Fruit fly (Drosophila melanogaster) whole organism, embryonic: ENCODE data around the gene Cht5.

Experiments
- Bteb2 ChIP-seq: fragments of 200-800 bp; sonication (Bioruptor generic); optimal IDR thresholded peaks from 2 replicates; lab custom pipeline; 2016; ENCODE audit warnings: missing biosample characterization, missing genetic modification characterization
- CG11723 ChIP-seq: fragments of 200-800 bp; sonication (Bioruptor generic); optimal IDR thresholded peaks from 2 replicates; lab custom pipeline; 2017; ENCODE audit warnings: missing biosample characterization, mild to moderate bottlenecking, missing genetic modification characterization
- CG12071 ChIP-seq: fragments of 200-800 bp; sonication (Bioruptor generic); optimal IDR thresholded peaks from 3 replicates; lab custom pipeline; 2018; ENCODE audit warnings: missing biosample characterization, mild to moderate bottlenecking, missing genetic modification characterization
- CG12659 ChIP-seq: fragments of 200-800 bp; sonication (Bioruptor generic); optimal IDR thresholded peaks from 3 replicates; lab custom pipeline; 2017; ENCODE audit warnings: mild to moderate bottlenecking, missing biosample characterization, missing genetic modification reagents, missing genetic modification characterization
- CG17912 ChIP-seq: fragments of 200-800 bp; sonication (Bioruptor generic); optimal IDR thresholded peaks from 2 replicates; lab custom pipeline; 2018; ENCODE audit warnings: missing biosample characterization, mild to moderate bottlenecking, missing genetic modification characterization
- CG30431 ChIP-seq: fragments of 200-800 bp; sonication (Bioruptor generic); optimal IDR thresholded peaks from 2 replicates; lab custom pipeline; 2017; ENCODE audit warnings: missing biosample characterization, missing genetic modification characterization
- CG32772 ChIP-seq: fragments of 200-800 bp; sonication (Bioruptor generic); IDR thresholded peaks from 2 replicates; pipeline ENCODE4 v1.3.6; 2022; ENCODE audit warnings: missing biosample characterization, missing genetic modification characterization
- CG33213 ChIP-seq: fragments of 200-800 bp; sonication (Bioruptor generic); optimal IDR thresholded peaks from 3 replicates; lab custom pipeline; 2016; ENCODE audit warnings: missing biosample characterization, missing genetic modification characterization
- CG34224 ChIP-seq: fragments of 200-800 bp; sonication (Bioruptor generic); IDR thresholded peaks from 3 replicates; pipeline ENCODE4 v1.3.6; 2022; ENCODE audit warnings: missing biosample characterization, missing genetic modification characterization; ENCODE audit not compliant: partially characterized antibody
- CG34376 ChIP-seq: fragments of 200-800 bp; sonication (Bioruptor generic); optimal IDR thresholded peaks from 2 replicates; lab custom pipeline; 2018; ENCODE audit warnings: missing biosample characterization, mild to moderate bottlenecking, missing genetic modification characterization
- CG4404 ChIP-seq: fragments of 200-800 bp; sonication (Bioruptor generic); IDR thresholded peaks from 2 replicates; pipeline ENCODE4 v1.3.6; 2022; ENCODE audit warnings: missing biosample characterization, missing genetic modification characterization
- CG4617 ChIP-seq: fragments of 200-800 bp; sonication (Bioruptor generic); optimal IDR thresholded peaks from 3 replicates; lab custom pipeline; 2016; ENCODE audit warnings: missing biosample characterization, missing genetic modification characterization, borderline replicate concordance
- CG4730 ChIP-seq: fragments of 200-800 bp; sonication (Bioruptor generic); IDR thresholded peaks from 2 replicates; pipeline ENCODE4 v1.3.6; 2022; ENCODE audit warnings: missing biosample characterization, missing genetic modification characterization
- CG5953 ChIP-seq: fragments of 200-800 bp; sonication (Bioruptor generic); IDR thresholded peaks from 2 replicates; pipeline ENCODE4 v1.3.6; 2022; ENCODE audit warnings: missing biosample characterization, missing genetic modification characterization
- CG6175 ChIP-seq: fragments of 200-800 bp; sonication (Bioruptor generic); IDR thresholded peaks from 3 replicates; pipeline ENCODE4 v1.3.6; 2022; ENCODE audit warnings: missing biosample characterization, missing genetic modification characterization
- CG6791 ChIP-seq: fragments of 200-800 bp; sonication (Bioruptor generic); IDR thresholded peaks from 3 replicates; pipeline ENCODE4 v1.3.6; 2022; ENCODE audit warnings: missing biosample characterization, missing genetic modification characterization; ENCODE audit not compliant: partially characterized antibody
- CG7786 ChIP-seq: fragments of 200-800 bp; sonication (Bioruptor generic); optimal IDR thresholded peaks from 2 replicates; lab custom pipeline; 2016; ENCODE audit warnings: missing biosample characterization, missing genetic modification characterization
- CG7928 ChIP-seq: fragments of 200-800 bp; sonication (Bioruptor generic); optimal IDR thresholded peaks from 2 replicates; lab custom pipeline; 2017; ENCODE audit warnings: missing biosample characterization, mild to moderate bottlenecking, missing genetic modification characterization
- Dbx ChIP-seq: fragments of 200-800 bp; sonication (Bioruptor generic); IDR thresholded peaks from 3 replicates; pipeline ENCODE4 v1.3.6; 2022; ENCODE audit warnings: missing biosample characterization, missing genetic modification characterization
- Dip3 ChIP-seq: fragments of 200-800 bp; sonication (Bioruptor generic); optimal IDR thresholded peaks from 3 replicates; lab custom pipeline; 2016; ENCODE audit warnings: missing biosample characterization, missing genetic modification characterization
- Dll ChIP-seq: fragments of 200-800 bp; sonication (Bioruptor generic); IDR thresholded peaks from 4 replicates; pipeline ENCODE4 v1.3.6; 2022; ENCODE audit warnings: missing biosample characterization, missing genetic modification characterization; ENCODE audit not compliant: partially characterized antibody
- E2f2 ChIP-seq: fragments of 200-800 bp; sonication (Bioruptor generic); IDR thresholded peaks from 2 replicates; pipeline ENCODE4 v1.3.6; 2022; ENCODE audit warnings: missing biosample characterization, missing genetic modification characterization
- ERR ChIP-seq: fragments of 200-800 bp; sonication (Bioruptor generic); optimal IDR thresholded peaks from 2 replicates; lab custom pipeline; 2016; ENCODE audit warnings: missing biosample characterization, missing genetic modification characterization
- Eip74EF ChIP-seq, 2 experiments: fragments of 200-800 bp in 1 of 2; fragments of >200 bp in 1 of 2; sonication (Bioruptor generic) in 1 of 2; optimal IDR thresholded peaks; 2 replicates each; lab custom pipeline; 2017 to 2019; ENCODE audit warnings: missing biosample characterization in 2 of 2, missing genetic modification characterization in 2 of 2, mild to moderate bottlenecking in 1 of 2, moderate library complexity in 1 of 2
- Hey ChIP-seq: fragments of 200-800 bp; sonication (Bioruptor generic); optimal IDR thresholded peaks from 3 replicates; lab custom pipeline; 2018; ENCODE audit warnings: missing biosample characterization, mild to moderate bottlenecking, missing genetic modification characterization
- HmgD ChIP-seq: fragments of 200-800 bp; sonication (Bioruptor generic); optimal IDR thresholded peaks from 3 replicates; lab custom pipeline; 2016; ENCODE audit warnings: missing biosample characterization, missing genetic modification characterization
- Hr3 ChIP-seq: fragments of 200-800 bp; sonication (Bioruptor generic); optimal IDR thresholded peaks from 3 replicates; lab custom pipeline; 2016; ENCODE audit warnings: missing biosample characterization, missing genetic modification characterization
- Max ChIP-seq: fragments of 200-800 bp; sonication (Bioruptor generic); optimal IDR thresholded peaks from 2 replicates; lab custom pipeline; 2016; ENCODE audit warnings: missing biosample characterization, mild to moderate bottlenecking, missing genetic modification characterization
- Med ChIP-seq: fragments of 200-800 bp; sonication (Bioruptor generic); peaks from one replicate; lab custom pipeline; 2016; ENCODE audit warnings: missing biosample characterization, missing genetic modification characterization, mild to moderate bottlenecking, inconsistent platforms, moderate library complexity
- Meics ChIP-seq: fragments of 200-800 bp; sonication (Bioruptor generic); optimal IDR thresholded peaks from 2 replicates; lab custom pipeline; 2017; ENCODE audit warnings: missing biosample characterization, mild to moderate bottlenecking, missing genetic modification characterization
- Nf-YB ChIP-seq: fragments of 200-800 bp; sonication (Bioruptor generic); optimal IDR thresholded peaks from 3 replicates; lab custom pipeline; 2019; ENCODE audit warnings: missing biosample characterization, mild to moderate bottlenecking, missing genetic modification characterization, moderate library complexity
- Ssrp ChIP-seq: fragments of 200-800 bp; sonication (Bioruptor generic); optimal IDR thresholded peaks from 2 replicates; lab custom pipeline; 2018; ENCODE audit warnings: missing biosample characterization, mild to moderate bottlenecking, missing genetic modification characterization, moderate library complexity
- ase ChIP-seq: fragments of 200-800 bp; sonication (Bioruptor generic); IDR thresholded peaks from 3 replicates; pipeline ENCODE4 v1.3.6; 2022; ENCODE audit warnings: missing biosample characterization, missing genetic modification characterization
- ci ChIP-seq: fragments of 200-800 bp; sonication (Bioruptor generic); IDR thresholded peaks from 3 replicates; pipeline ENCODE4 v1.3.6; 2022; ENCODE audit warnings: missing biosample characterization, missing genetic modification characterization
- da ChIP-seq: fragments of 200-800 bp; sonication (Bioruptor generic); optimal IDR thresholded peaks from 2 replicates; lab custom pipeline; 2016; ENCODE audit warnings: missing biosample characterization, missing genetic modification characterization
- dan ChIP-seq: fragments of 200-800 bp; sonication (Bioruptor generic); IDR thresholded peaks from 2 replicates; pipeline ENCODE4 v1.3.6; 2022; ENCODE audit warnings: missing biosample characterization, missing genetic modification characterization
- eve ChIP-seq, 2 experiments: fragments of >200 bp; optimal IDR thresholded peaks; 2 replicates each; lab custom pipeline; 2017; ENCODE audit warnings: missing biosample characterization in 2 of 2, missing genetic modification characterization in 2 of 2
- fd3F ChIP-seq: fragments of 200-800 bp; sonication (Bioruptor generic); optimal IDR thresholded peaks from 2 replicates; lab custom pipeline; 2018; ENCODE audit warnings: missing biosample characterization, mild to moderate bottlenecking, missing genetic modification characterization, moderate library complexity
- fd64A ChIP-seq: fragments of 200-800 bp; sonication (Bioruptor generic); optimal IDR thresholded peaks from 3 replicates; lab custom pipeline; 2018; ENCODE audit warnings: missing biosample characterization, mild to moderate bottlenecking, missing genetic modification characterization
- ftz-f1 ChIP-seq: fragments of 200-800 bp; sonication (Bioruptor generic); optimal IDR thresholded peaks from 2 replicates; lab custom pipeline; 2016; ENCODE audit warnings: missing biosample characterization, missing genetic modification characterization
- fu2 ChIP-seq: fragments of 200-800 bp; sonication (Bioruptor generic); optimal IDR thresholded peaks from 2 replicates; lab custom pipeline; 2016; ENCODE audit warnings: missing biosample characterization, missing genetic modification characterization
- gsb-n ChIP-seq: fragments of 200-800 bp; sonication (Bioruptor generic); optimal IDR thresholded peaks from 3 replicates; lab custom pipeline; 2018; ENCODE audit warnings: missing biosample characterization, mild to moderate bottlenecking, missing genetic modification characterization
- hkb ChIP-seq, 2 experiments: fragments of 200-800 bp in 1 of 2; fragments of >200 bp in 1 of 2; sonication (Bioruptor generic) in 1 of 2; IDR thresholded peaks in 1 of 2; optimal IDR thresholded peaks in 1 of 2; 2 replicates each; pipeline versions ENCODE4 v1.3.6 to Lab custom; 2017 to 2022; ENCODE audit warnings: missing biosample characterization in 1 of 2, missing genetic modification characterization in 1 of 2
- phol ChIP-seq: fragments of 200-800 bp; sonication (Bioruptor generic); optimal IDR thresholded peaks from 3 replicates; lab custom pipeline; 2018; ENCODE audit warnings: missing biosample characterization, mild to moderate bottlenecking, missing genetic modification characterization, moderate library complexity
- rib ChIP-seq: fragments of 200-800 bp; sonication (Bioruptor generic); IDR thresholded peaks from 2 replicates; pipeline ENCODE4 v1.3.6; 2022; ENCODE audit warnings: missing biosample characterization, missing genetic modification characterization
- so ChIP-seq: fragments of 200-800 bp; sonication (Bioruptor generic); IDR thresholded peaks from 3 replicates; pipeline ENCODE4 v1.3.6; 2022; ENCODE audit warnings: missing biosample characterization, missing genetic modification characterization
- sr ChIP-seq: fragments of 200-800 bp; sonication (Bioruptor generic); IDR thresholded peaks from 3 replicates; pipeline ENCODE4 v1.3.6; 2022; ENCODE audit warnings: missing biosample characterization, missing genetic modification characterization
- vvl ChIP-seq: fragments of 200-800 bp; sonication (Bioruptor generic); IDR thresholded peaks from 2 replicates; pipeline ENCODE4 v1.3.6; 2022; ENCODE audit warnings: missing biosample characterization, missing genetic modification characterization

Gene Cht5

DNA sequence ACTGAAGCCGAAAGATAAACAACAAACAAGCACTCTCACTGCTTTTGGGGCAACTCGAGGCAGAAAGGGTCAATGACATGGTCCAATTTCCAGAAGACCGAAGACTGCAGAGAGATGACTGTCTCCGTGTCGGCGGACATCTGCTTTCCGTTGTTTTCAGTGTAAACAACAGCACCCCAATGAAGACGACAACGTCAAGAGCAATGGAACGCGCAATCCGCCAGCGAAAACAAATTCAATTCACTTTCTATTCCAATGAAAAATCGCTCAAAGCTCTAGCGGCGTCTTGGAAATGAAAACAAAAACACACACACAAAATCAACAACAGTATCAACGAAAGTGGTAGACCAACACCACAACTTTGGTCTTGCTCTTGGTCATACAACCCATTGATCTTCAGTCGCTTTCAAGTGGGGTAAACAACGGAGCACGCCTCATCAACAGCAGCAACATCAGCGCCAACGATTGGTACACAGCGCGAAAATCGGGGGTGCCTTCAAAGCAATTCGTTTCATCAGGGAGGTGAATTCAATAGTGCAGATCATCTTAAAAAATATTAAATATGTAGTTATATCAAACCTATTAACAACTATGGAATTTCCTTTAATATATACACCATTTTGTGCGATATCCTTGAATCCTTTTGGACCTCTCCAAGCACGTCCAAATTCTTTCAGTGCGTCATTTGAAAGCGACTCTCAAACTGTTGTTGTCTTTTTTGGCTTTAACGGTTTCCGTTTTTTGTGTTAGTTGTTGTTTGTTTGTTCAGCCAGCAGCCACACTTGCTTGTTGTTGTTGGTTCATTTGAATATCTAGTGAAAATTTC lies 50.3 kb downstream of the Cht5 start (continued):
- TF ChIP-seq Dll = no peak
- TF ChIP-seq CG5953 = peak; percentile 41
- no peak for TF ChIP-seq ftz-f1 (GFP tag; lab: Kevin White, UChicago)
- TF ChIP-seq Eip74EF (GFP tag; optimal IDR thresholded peaks at IDR 0.05; lab: Kevin White, UChicago) = peak in 1 of 2 experiments; percentile 80
- peak; percentile 30 for TF ChIP-seq Nf-YB (GFP tag; lab: Kevin White, UChicago)
- TF ChIP-seq Hr3 (GFP tag; lab: Kevin White, UChicago) = peak; percentile 47
- no peak for TF ChIP-seq rib (GFP tag; lab: Robert Waterston, UW)
- TF ChIP-seq Hey (tag; lab: Kevin White, UChicago) = no peak
- peak; percentile 10 for TF ChIP-seq Meics (GFP tag; lab: Kevin White, UChicago)
- TF ChIP-seq fu2 (GFP tag; lab: Kevin White, UChicago) = no peak
- TF ChIP-seq CG4730 (GFP tag; lab: Robert Waterston, UW) = peak; percentile 34; the same call in 1 of the 2 replicates
- peak; percentile 62 for TF ChIP-seq ci (GFP tag; lab: Robert Waterston, UW)
- peak; percentile 51 for TF ChIP-seq CG12659
- TF ChIP-seq Med = peak; percentile 83
- peak; percentile 7 for TF ChIP-seq Max (GFP tag; lab: Kevin White, UChicago)
- TF ChIP-seq CG30431 (GFP tag; lab: Kevin White, UChicago) = peak; percentile 9
- no peak for TF ChIP-seq sr (GFP tag; lab: Robert Waterston, UW)
- TF ChIP-seq Dbx (GFP tag; lab: Robert Waterston, UW) = no peak
- no peak for TF ChIP-seq fd3F
- TF ChIP-seq so (GFP tag; lab: Robert Waterston, UW) = 0 out of 3 replicates have a peak, but pooled peaks have one; percentile 9
- no peak for TF ChIP-seq CG17912
- TF ChIP-seq CG6791 (GFP tag; lab: Robert Waterston, UW) = no peak
- TF ChIP-seq CG7786 (GFP tag; lab: Kevin White, UChicago) = no peak
- no peak for TF ChIP-seq ERR (GFP tag; lab: Kevin White, UChicago)
- no peak for TF ChIP-seq CG34376 (GFP tag; lab: Kevin White, UChicago)
- TF ChIP-seq CG12071 (GFP tag; lab: Kevin White, UChicago) = no peak
- TF ChIP-seq dan (GFP tag; lab: Robert Waterston, UW) = no peak
- TF ChIP-seq vvl (GFP tag; lab: Robert Waterston, UW) = peak; percentile 65
- no peak for TF ChIP-seq CG4617 (GFP tag; lab: Kevin White, UChicago)
- no peak for TF ChIP-seq CG6175 (GFP tag; lab: Robert Waterston, UW)
- TF ChIP-seq HmgD (GFP tag; lab: Kevin White, UChicago) = no peak
- no peak for TF ChIP-seq da (GFP tag; lab: Kevin White, UChicago)
- TF ChIP-seq CG33213 = no peak
- TF ChIP-seq CG11723 = peak; percentile 56
- TF ChIP-seq eve (GFP tag; optimal IDR thresholded peaks at IDR 0.05; lab: Kevin White, UChicago) = peak in 1 of 2 experiments; percentile 83
- TF ChIP-seq CG4404 = peak; percentile 14; the same call in 1 of the 2 replicates
- no peak for TF ChIP-seq hkb (optimal IDR thresholded peaks at IDR 0.05; lab: Kevin White, UChicago)
- 0 out of 2 replicates have a peak, but pooled peaks have one; percentile 40 for TF ChIP-seq hkb (GFP tag; IDR thresholded peaks at IDR 0.05; lab: Robert Waterston, UW)
- peak; percentile 60 for TF ChIP-seq gsb-n (tag; lab: Kevin White, UChicago)
- TF ChIP-seq E2f2 (GFP tag; lab: Robert Waterston, UW) = peak; percentile 8; the same call in 1 of the 2 replicates
- TF ChIP-seq ase (GFP tag; lab: Robert Waterston, UW) = peak; percentile 49; the same call in 1 of the 3 replicates
- TF ChIP-seq Dip3 = no peak
- no peak for TF ChIP-seq Bteb2 (GFP tag; lab: Kevin White, UChicago)
- no peak for TF ChIP-seq CG7928
- no peak for TF ChIP-seq CG34224 (GFP tag; lab: Robert Waterston, UW)
- peak; percentile 59 for TF ChIP-seq CG32772 (GFP tag; lab: Robert Waterston, UW)
- peak; percentile 16 for TF ChIP-seq fd64A (GFP tag; lab: Kevin White, UChicago)
- TF ChIP-seq phol (tag; lab: Kevin White, UChicago) = peak; percentile 84
- peak; percentile 84 for TF ChIP-seq Ssrp (tag; lab: Kevin White, UChicago)
